Worm (Caenorhabditis elegans) whole organism, young adult: Measurements from ENCODE around the gene chil-19.

Experiments used
- F49E8.2 ChIP-seq: sonication (generic microtip); optimal IDR thresholded peaks from 3 replicates; lab custom pipeline; 2017; ENCODE audit warnings: missing genetic modification characterization, mild to moderate bottlenecking, missing compliant biosample characterization, antibody characterized with exemption, moderate library complexity; ENCODE audit not compliant: insufficient read depth
- F55B11.4 ChIP-seq: sonication (generic microtip); optimal IDR thresholded peaks from 2 replicates; lab custom pipeline; 2016; ENCODE audit warnings: missing compliant biosample characterization, missing genetic modification characterization, borderline replicate concordance; ENCODE audit not compliant: insufficient read depth
- Y53F4B.3 ChIP-seq: fragments of 200-800 bp; sonication (Bioruptor generic); IDR thresholded peaks from 2 replicates; pipeline ENCODE4 v1.3.6; 2022; ENCODE audit warnings: missing genetic modification reagents, missing genetic modification characterization, missing compliant biosample characterization
- ama-1 ChIP-seq, 3 experiments: fragments of 150-350 bp in 1 of 3; sonication (generic microtip) in 2 of 3; optimal IDR thresholded peaks; 2 replicates each; lab custom pipeline; 2014 to 2018; ENCODE audit warnings: missing biosample characterization in 2 of 3, missing genetic modification characterization in 2 of 3, missing genetic modification reagents in 2 of 3
- dpl-1 ChIP-seq: fragments of 150-350 bp; optimal IDR thresholded peaks from 2 replicates; lab custom pipeline; 2014; ENCODE audit warnings: missing biosample characterization, missing genetic modification reagents, missing genetic modification characterization
- efl-1 ChIP-seq: fragments of 150-350 bp; optimal IDR thresholded peaks from 2 replicates; lab custom pipeline; 2014; ENCODE audit warnings: missing biosample characterization, missing genetic modification reagents, missing genetic modification characterization
- ets-4 ChIP-seq: fragments of 200-800 bp; sonication (Bioruptor generic); optimal IDR thresholded peaks from 2 replicates; lab custom pipeline; 2018; ENCODE audit warnings: mild to moderate bottlenecking, missing genetic modification characterization, missing compliant biosample characterization
- lin-54 ChIP-seq: fragments of 200-800 bp; sonication (Bioruptor generic); optimal IDR thresholded peaks from 2 replicates; lab custom pipeline; 2018; ENCODE audit warnings: mild to moderate bottlenecking, missing genetic modification characterization, missing compliant biosample characterization
- nfya-2 ChIP-seq: fragments of 200-800 bp; sonication (Bioruptor generic); IDR thresholded peaks from 2 replicates; pipeline ENCODE4 v1.3.6; 2022; ENCODE audit warnings: missing genetic modification reagents, missing genetic modification characterization, missing compliant biosample characterization
- nhr-80 ChIP-seq: sonication (generic microtip); optimal IDR thresholded peaks from 2 replicates; lab custom pipeline; 2016; ENCODE audit warnings: missing genetic modification characterization, missing compliant biosample characterization
- pbrm-1 ChIP-seq: fragments of 200-800 bp; sonication (Bioruptor generic); IDR thresholded peaks from 2 replicates; pipeline ENCODE4 v1.3.6; 2022; ENCODE audit warnings: missing genetic modification reagents, missing genetic modification characterization, missing compliant biosample characterization
- pha-4 ChIP-seq: fragments of 150-350 bp; sonication (generic microtip); optimal IDR thresholded peaks from 2 replicates; lab custom pipeline; 2014; ENCODE audit warnings: missing biosample characterization, missing genetic modification reagents, missing genetic modification characterization
- unc-62 ChIP-seq: fragments of 150-350 bp; optimal IDR thresholded peaks from 2 replicates; lab custom pipeline; 2014; ENCODE audit warnings: missing biosample characterization, missing genetic modification reagents, missing genetic modification characterization
- xnd-1 ChIP-seq: sonication (generic microtip); optimal IDR thresholded peaks from 2 replicates; lab custom pipeline; 2016; ENCODE audit warnings: missing genotype, missing genetic modification reagents, missing genetic modification characterization, missing compliant biosample characterization

- TF ChIP-seq F55B11.4 (tag; lab: Kevin White, UChicago) = no peak
- TF ChIP-seq dpl-1 (GFP tag; lab: Kevin White, UChicago) = no peak
- TF ChIP-seq xnd-1 (tag; lab: Kevin White, UChicago) = no peak
- no peak for TF ChIP-seq pbrm-1 (GFP tag; lab: Robert Waterston, UW)
- no peak for TF ChIP-seq efl-1 (GFP tag; lab: Kevin White, UChicago)
- TF ChIP-seq Y53F4B.3 (GFP tag; lab: Robert Waterston, UW) = no peak
- no peak for TF ChIP-seq ama-1 (optimal IDR thresholded peaks at IDR 0.05; lab: Kevin White, UChicago)
- TF ChIP-seq ama-1 (GFP tag; optimal IDR thresholded peaks at IDR 0.05; lab: Kevin White, UChicago) = no peak
- TF ChIP-seq pha-4 (tag; lab: Kevin White, UChicago) = no peak
- no peak for TF ChIP-seq lin-54 (GFP tag; lab: Kevin White, UChicago)
- no peak for TF ChIP-seq ets-4 (GFP tag; lab: Kevin White, UChicago)
- no peak for TF ChIP-seq unc-62 (GFP tag; lab: Kevin White, UChicago)
- no peak for TF ChIP-seq nhr-80 (tag; lab: Kevin White, UChicago)
- TF ChIP-seq F49E8.2 (tag; lab: Kevin White, UChicago) = no peak
- no peak for TF ChIP-seq nfya-2
Measured at ce11 chrII:9485081-9485730, 31.0 kb upstream of the chil-19 start.
